Worm (Caenorhabditis elegans) whole organism, L3 larva: ENCODE data around the gene Y48D7A.1.

Experiments
- R02D3.7 ChIP-seq: fragments of 150-350 bp; optimal IDR thresholded peaks from 2 replicates; lab custom pipeline; 2014; ENCODE audit warnings: missing biosample characterization, missing genetic modification characterization
- ZK546.5 ChIP-seq: sonication (generic microtip); optimal IDR thresholded peaks from 2 replicates; lab custom pipeline; 2017; ENCODE audit warnings: missing biosample characterization, missing genetic modification characterization
- aly-2 ChIP-seq: fragments of 150-350 bp; optimal IDR thresholded peaks from 2 replicates; lab custom pipeline; 2014; ENCODE audit warnings: missing biosample characterization, missing genetic modification characterization
- ceh-16 ChIP-seq: sonication (generic microtip); optimal IDR thresholded peaks from 2 replicates; lab custom pipeline; 2017; ENCODE audit warnings: missing biosample characterization, missing genetic modification characterization
- ceh-28 ChIP-seq: fragments of 150-350 bp; optimal IDR thresholded peaks from 2 replicates; lab custom pipeline; 2014; ENCODE audit warnings: missing biosample characterization, missing genetic modification reagents, missing genetic modification characterization
- ceh-82 ChIP-seq: fragments of 150-350 bp; optimal IDR thresholded peaks from 2 replicates; lab custom pipeline; 2014; ENCODE audit warnings: missing biosample characterization, missing genetic modification characterization
- ceh-9 ChIP-seq: sonication (generic microtip); optimal IDR thresholded peaks from 2 replicates; lab custom pipeline; 2018; ENCODE audit warnings: missing biosample characterization, missing genetic modification characterization
- daf-12 ChIP-seq: fragments of 150-350 bp; optimal IDR thresholded peaks from 2 replicates; lab custom pipeline; 2014; ENCODE audit warnings: missing biosample characterization, missing genetic modification reagents, missing genetic modification characterization
- egl-27 ChIP-seq: sonication (generic microtip); optimal IDR thresholded peaks from 4 replicates; lab custom pipeline; 2017; ENCODE audit warnings: missing biosample characterization, missing genetic modification reagents, missing genetic modification characterization
- egl-5 ChIP-seq: fragments of 150-350 bp; optimal IDR thresholded peaks from 2 replicates; lab custom pipeline; 2017; ENCODE audit warnings: missing biosample characterization, missing genetic modification reagents, missing genetic modification characterization, inconsistent platforms
- elt-1 ChIP-seq: fragments of 150-350 bp; optimal IDR thresholded peaks from 2 replicates; lab custom pipeline; 2014; ENCODE audit warnings: missing biosample characterization, missing genetic modification characterization
- elt-3 ChIP-seq, 3 experiments: fragments of 150-350 bp in 1 of 3; sonication (generic microtip) in 2 of 3; optimal IDR thresholded peaks; 2 replicates in 2 of 3; 4 replicates in 1 of 3; lab custom pipeline; 2014 to 2017; ENCODE audit warnings: missing biosample characterization in 3 of 3, missing genetic modification characterization in 3 of 3
- fkh-2 ChIP-seq: fragments of 150-350 bp; optimal IDR thresholded peaks from 2 replicates; lab custom pipeline; 2014; ENCODE audit warnings: missing biosample characterization, missing genetic modification reagents, missing genetic modification characterization
- fos-1 ChIP-seq: fragments of 150-350 bp; optimal IDR thresholded peaks from 2 replicates; lab custom pipeline; 2014; ENCODE audit warnings: missing biosample characterization, missing genetic modification characterization
- hmg-11 ChIP-seq: sonication (generic microtip); optimal IDR thresholded peaks from 2 replicates; lab custom pipeline; 2016; ENCODE audit warnings: missing genetic modification characterization, missing compliant biosample characterization
- lin-15B ChIP-seq: fragments of 150-350 bp; optimal IDR thresholded peaks from 2 replicates; lab custom pipeline; 2014; ENCODE audit warnings: missing biosample characterization, missing genetic modification characterization
- lsy-12 ChIP-seq: sonication (generic microtip); optimal IDR thresholded peaks from 2 replicates; lab custom pipeline; 2016; ENCODE audit warnings: mild to moderate bottlenecking, missing genetic modification characterization, missing compliant biosample characterization
- mdl-1 ChIP-seq: fragments of 150-350 bp; optimal IDR thresholded peaks from 2 replicates; lab custom pipeline; 2014; ENCODE audit warnings: missing biosample characterization, missing genetic modification characterization
- mml-1 ChIP-seq: fragments of 150-350 bp; sonication (generic microtip); optimal IDR thresholded peaks from 3 replicates; lab custom pipeline; 2014; ENCODE audit warnings: missing biosample characterization, missing genetic modification characterization
- nfya-1 ChIP-seq: sonication (generic microtip); optimal IDR thresholded peaks from 2 replicates; lab custom pipeline; 2017; ENCODE audit warnings: missing genetic modification characterization, mild to moderate bottlenecking, missing compliant biosample characterization, antibody characterized with exemption, moderate library complexity; ENCODE audit not compliant: insufficient read depth
- nhr-11 ChIP-seq: fragments of 150-350 bp; optimal IDR thresholded peaks from 2 replicates; lab custom pipeline; 2014; ENCODE audit warnings: missing biosample characterization, missing genetic modification characterization
- nhr-12 ChIP-seq: fragments of 150-350 bp; optimal IDR thresholded peaks from 2 replicates; lab custom pipeline; 2014; ENCODE audit warnings: missing biosample characterization, missing genetic modification characterization
- nhr-23 ChIP-seq: fragments of 150-350 bp; optimal IDR thresholded peaks from 2 replicates; lab custom pipeline; 2014; ENCODE audit warnings: missing biosample characterization, missing genetic modification reagents, missing genetic modification characterization
- nhr-237 ChIP-seq: fragments of 150-350 bp; optimal IDR thresholded peaks from 2 replicates; lab custom pipeline; 2014; ENCODE audit warnings: missing biosample characterization, missing genetic modification characterization
- nhr-25 ChIP-seq: sonication (generic microtip); optimal IDR thresholded peaks from 2 replicates; lab custom pipeline; 2017; ENCODE audit warnings: missing biosample characterization, missing genetic modification characterization
- nhr-28 ChIP-seq: fragments of 150-350 bp; optimal IDR thresholded peaks from 2 replicates; lab custom pipeline; 2014; ENCODE audit warnings: missing biosample characterization, missing genetic modification characterization
- nhr-43 ChIP-seq: sonication (generic microtip); optimal IDR thresholded peaks from 2 replicates; lab custom pipeline; 2016; ENCODE audit warnings: mild to moderate bottlenecking, missing genetic modification characterization, missing compliant biosample characterization; ENCODE audit not compliant: poor library complexity, severe bottlenecking
- nhr-76 ChIP-seq: fragments of 150-350 bp; sonication (generic microtip); optimal IDR thresholded peaks from 5 replicates; lab custom pipeline; 2014; ENCODE audit warnings: missing biosample characterization, missing genetic modification characterization
- nhr-77 ChIP-seq: fragments of 150-350 bp; optimal IDR thresholded peaks from 2 replicates; lab custom pipeline; 2014; ENCODE audit warnings: missing biosample characterization, missing genetic modification characterization
- sea-2 ChIP-seq: fragments of 150-350 bp; sonication (generic microtip); optimal IDR thresholded peaks from 4 replicates; lab custom pipeline; 2014; ENCODE audit warnings: missing biosample characterization, missing genetic modification reagents, missing genetic modification characterization
- snpc-4 ChIP-seq: fragments of 150-350 bp; optimal IDR thresholded peaks from 2 replicates; lab custom pipeline; 2014; ENCODE audit warnings: missing biosample characterization, missing genetic modification characterization
- tbx-2 ChIP-seq: sonication (generic microtip); optimal IDR thresholded peaks from 2 replicates; lab custom pipeline; 2016; ENCODE audit warnings: mild to moderate bottlenecking, missing genetic modification characterization, missing compliant biosample characterization
- unc-39 ChIP-seq: sonication (generic microtip); optimal IDR thresholded peaks from 4 replicates; lab custom pipeline; 2017; ENCODE audit warnings: missing biosample characterization, missing genetic modification characterization
- unc-62 ChIP-seq: fragments of 150-350 bp; sonication (generic microtip); optimal IDR thresholded peaks from 4 replicates; lab custom pipeline; 2014; ENCODE audit warnings: missing biosample characterization, missing genetic modification reagents, missing genetic modification characterization
- zag-1 ChIP-seq: fragments of 150-350 bp; optimal IDR thresholded peaks from 2 replicates; lab custom pipeline; 2014; ENCODE audit warnings: missing biosample characterization, missing genetic modification characterization
- ztf-11 ChIP-seq: fragments of 150-350 bp; optimal IDR thresholded peaks from 2 replicates; lab custom pipeline; 2014; ENCODE audit warnings: missing biosample characterization, missing genetic modification characterization
- ztf-4 ChIP-seq: fragments of 150-350 bp; optimal IDR thresholded peaks from 2 replicates; lab custom pipeline; 2014; ENCODE audit warnings: missing biosample characterization, missing genetic modification characterization

Gene Y48D7A.1

ce11 chrX:2996976-2997399 is 12.3 kb upstream of the Y48D7A.1 start (continued):
- TF ChIP-seq ZK546.5 (tag; lab: Kevin White, UChicago) (peak; percentile 76), nhr-12 (peak; percentile 51), sea-2 (GFP tag; lab: Kevin White, UChicago) (no peak), nhr-76 (tag; lab: Kevin White, UChicago) (peak; percentile 72), mml-1 (no peak), ceh-28 (peak; percentile 99), fos-1 (peak; percentile 95), nhr-43 (tag; lab: Kevin White, UChicago) (peak; percentile 99), nhr-77 (peak; percentile 99), ceh-16 (tag; lab: Kevin White, UChicago) (peak; percentile 78), unc-62 (GFP tag; lab: Kevin White, UChicago) (peak; percentile 97), lin-15B (tag; lab: Kevin White, UChicago) (peak; percentile 51)

- TF ChIP-seq unc-39 (no peak), nhr-237 (tag; lab: Kevin White, UChicago) (no peak)
These were observed 9.6 kb upstream of the Y48D7A.1 start, which contains the start of gene Y41G9A.17 for ce11 chrX:2999652-3000051. Y41G9A.17 (minus strand) TSS chrX:2999752.

ce11 chrX:3003703-3004102 is 5.6 kb upstream of the Y48D7A.1 start, which contains the start of gene Y41G9A.6:
Y41G9A.6 (minus strand) TSS chrX:3003803.
- TF ChIP-seq daf-12 (tag; lab: Kevin White, UChicago) (no peak), nhr-25 (tag; lab: Kevin White, UChicago) (no peak), sea-2 (GFP tag; lab: Kevin White, UChicago) (no peak), zag-1 (tag; lab: Kevin White, UChicago) (no peak), ztf-11 (tag; lab: Kevin White, UChicago) (no peak), unc-39 (no peak)

- TF ChIP-seq hmg-11 (tag; lab: Kevin White, UChicago) (no peak), lsy-12 (tag; lab: Kevin White, UChicago) (no peak), R02D3.7 (no peak), nhr-23 (tag; lab: Kevin White, UChicago) (no peak), mml-1 (no peak), nhr-43 (tag; lab: Kevin White, UChicago) (no peak), nfya-1 (tag; lab: Kevin White, UChicago) (no peak), nhr-237 (tag; lab: Kevin White, UChicago) (no peak), ceh-28 (no peak), unc-62 (GFP tag; lab: Kevin White, UChicago) (no peak), fos-1 (no peak), ceh-9 (no peak), nhr-77 (no peak), aly-2 (tag; lab: Kevin White, UChicago) (no peak), mdl-1 (tag; lab: Kevin White, UChicago) (no peak), elt-1 (tag; lab: Kevin White, UChicago) (no peak), unc-39 (no peak), nhr-76 (tag; lab: Kevin White, UChicago) (no peak), nhr-12 (no peak), snpc-4 (no peak)
These were observed 9.3 kb downstream of the Y48D7A.1 start, which contains the start of gene flp-18 for ce11 chrX:3018505-3018996. flp-18 (minus strand) TSS chrX:3018555.

ce11 chrX:3019996-3020395 is 10.7 kb downstream of the Y48D7A.1 start:
- TF ChIP-seq fkh-2 (tag; lab: Kevin White, UChicago) (no peak), ZK546.5 (tag; lab: Kevin White, UChicago) (no peak), nhr-28 (tag; lab: Kevin White, UChicago) (no peak), nhr-237 (tag; lab: Kevin White, UChicago) (no peak), tbx-2 (tag; lab: Kevin White, UChicago) (no peak), nhr-76 (tag; lab: Kevin White, UChicago) (no peak), egl-27 (no peak), egl-5 (tag; lab: Kevin White, UChicago) (no peak), snpc-4 (no peak), nhr-11 (tag; lab: Kevin White, UChicago) (no peak), fos-1 (no peak), nhr-77 (no peak), nfya-1 (tag; lab: Kevin White, UChicago) (no peak), ceh-82 (tag; lab: Kevin White, UChicago) (no peak), daf-12 (tag; lab: Kevin White, UChicago) (no peak), elt-3 (tag; optimal IDR thresholded peaks at IDR 0.05; lab: Kevin White, UChicago) (no peak), ztf-4 (tag; lab: Kevin White, UChicago) (no peak)
